Fruit fly (Drosophila melanogaster): ENCODE results near the gene Kmn1.

Kmn1 gene

dm6 chrX:11559728-11560724, 12.2 kb downstream of the Kmn1 start:
- TF ChIP-seq CG5204 (GFP tag; optimal IDR thresholded peaks at IDR 0.05) (no peak), ovo (GFP tag; optimal IDR thresholded peaks at IDR 0.05) (peak; percentile 82), CG1620 (GFP tag; optimal IDR thresholded peaks at IDR 0.05) (peak; percentile 74), CG7045 (GFP tag; optimal IDR thresholded peaks at IDR 0.05) (peak; percentile 88), bab1 (GFP tag; optimal IDR thresholded peaks at IDR 0.05) (peak; percentile 95), Hr96 (GFP tag; optimal IDR thresholded peaks at IDR 0.05) (no peak), toe (GFP tag; optimal IDR thresholded peaks at IDR 0.05) (peak; percentile 75), CG14711 (tag; optimal IDR thresholded peaks at IDR 0.05) (peak; percentile 85), cic (GFP tag; optimal IDR thresholded peaks at IDR 0.05) (peak; percentile 80), Clk (GFP tag; optimal IDR thresholded peaks at IDR 0.05) (peak; percentile 79), CG33017 (tag; optimal IDR thresholded peaks at IDR 0.05) (peak; percentile 91), pad (GFP tag; optimal IDR thresholded peaks at IDR 0.05) (peak; percentile 89), CG7101 (tag; optimal IDR thresholded peaks at IDR 0.05) (peak; percentile 96), Crg-1 (GFP tag; optimal IDR thresholded peaks at IDR 0.05) (peak; percentile 87), cnc (optimal IDR thresholded peaks at IDR 0.05) (no peak), CG11617 (GFP tag; optimal IDR thresholded peaks at IDR 0.05) (peak; percentile 99), kay (GFP tag; ENCODE audit: borderline replicate concordance) (peak; percentile 95), Mnt (GFP tag; optimal IDR thresholded peaks at IDR 0.05) (peak; percentile 66), tj (GFP tag; optimal IDR thresholded peaks at IDR 0.05) (peak; percentile 88), CG12768 (GFP tag; optimal IDR thresholded peaks at IDR 0.05) (peak; percentile 91)

DNA sequence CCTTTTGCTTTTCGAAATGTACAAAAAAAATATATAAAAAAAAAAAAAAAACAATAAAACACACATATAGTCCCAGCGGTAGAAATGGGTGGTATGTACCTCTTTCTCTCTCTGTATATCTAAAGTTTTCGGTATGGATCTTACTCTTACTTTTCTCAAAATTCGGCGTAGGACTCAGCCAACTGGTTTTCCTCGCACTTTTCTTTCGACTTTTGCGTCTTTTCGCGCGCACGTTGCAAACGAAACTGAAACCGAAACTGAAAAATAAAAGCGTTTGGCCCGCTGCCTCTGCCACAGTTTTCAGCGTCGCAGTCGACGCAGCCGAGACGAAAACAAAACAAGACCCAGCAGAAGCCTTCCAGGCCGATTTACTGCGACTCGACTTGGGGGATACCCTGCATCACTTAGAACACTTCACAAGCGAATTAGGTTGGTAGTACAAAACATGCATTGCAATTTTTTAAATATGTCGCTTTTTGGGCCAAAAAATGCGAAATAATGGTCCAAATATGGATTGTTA, 13.8 kb downstream of the Kmn1 start, which contains the start of gene CG1572:
TSS of gene CG1572 (minus strand) at position 266 of the 520 bp plus-strand sequence.
- TF ChIP-seq bab1 (GFP tag; optimal IDR thresholded peaks at IDR 0.05) (peak; percentile 16), cic (GFP tag; optimal IDR thresholded peaks at IDR 0.05) (peak; percentile 37), Mnt (GFP tag; optimal IDR thresholded peaks at IDR 0.05) (peak; percentile 77), tj (GFP tag; optimal IDR thresholded peaks at IDR 0.05) (peak; percentile 42), CG11617 (GFP tag; optimal IDR thresholded peaks at IDR 0.05) (peak; percentile 18), Clk (GFP tag; optimal IDR thresholded peaks at IDR 0.05) (no peak), CG7045 (GFP tag; optimal IDR thresholded peaks at IDR 0.05) (no peak), cnc (optimal IDR thresholded peaks at IDR 0.05) (no peak)

DNA sequence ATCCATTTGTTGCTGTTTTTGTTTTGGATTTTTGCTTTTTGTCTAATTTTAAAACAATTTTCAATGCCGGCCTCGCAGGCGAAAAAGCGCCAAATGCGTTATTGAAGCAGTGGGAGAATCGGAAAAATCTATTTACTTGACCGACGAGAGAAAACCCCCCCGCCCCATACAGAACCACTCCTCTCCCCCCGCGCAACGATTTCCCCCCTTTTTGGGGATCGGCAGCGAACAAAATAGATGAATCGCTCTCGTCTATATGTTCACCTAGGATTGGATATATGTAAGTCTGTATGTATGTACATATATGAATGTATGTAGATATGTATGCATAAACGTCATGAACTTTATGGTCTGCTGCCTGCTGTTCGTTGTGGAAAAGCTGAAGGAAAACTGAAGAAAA, 15.5 kb downstream of the Kmn1 start:
- TF ChIP-seq CG12768 (GFP tag; optimal IDR thresholded peaks at IDR 0.05) (no peak), tj (GFP tag; optimal IDR thresholded peaks at IDR 0.05) (no peak), Mnt (GFP tag; optimal IDR thresholded peaks at IDR 0.05) (no peak), Crg-1 (GFP tag; optimal IDR thresholded peaks at IDR 0.05) (no peak), bab1 (GFP tag; optimal IDR thresholded peaks at IDR 0.05) (no peak), toe (GFP tag; optimal IDR thresholded peaks at IDR 0.05) (no peak), CG11617 (GFP tag; optimal IDR thresholded peaks at IDR 0.05) (no peak), CG7045 (GFP tag; optimal IDR thresholded peaks at IDR 0.05) (no peak), cic (GFP tag; optimal IDR thresholded peaks at IDR 0.05) (no peak), CG5204 (GFP tag; optimal IDR thresholded peaks at IDR 0.05) (no peak), CG7101 (tag; optimal IDR thresholded peaks at IDR 0.05) (no peak)

DNA sequence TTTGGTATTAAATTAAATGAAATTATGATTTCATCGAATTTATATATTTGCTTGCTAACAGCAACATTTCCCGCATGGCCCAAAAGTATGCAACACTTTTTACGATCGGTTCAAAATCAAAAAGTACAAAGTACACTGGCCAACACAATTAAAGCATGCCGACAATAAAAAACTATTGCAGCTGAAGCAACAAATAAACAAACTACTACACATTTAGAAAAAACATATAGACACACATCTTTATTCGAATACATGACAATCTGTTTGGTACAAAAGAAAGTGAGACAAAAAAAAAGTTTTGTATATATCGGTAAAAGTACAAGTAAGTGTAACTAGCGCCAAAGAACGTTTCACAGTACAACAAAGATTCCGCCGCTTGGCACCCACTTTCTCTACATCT, 17.2 kb downstream of the Kmn1 start:
- TF ChIP-seq CG33017 (tag; optimal IDR thresholded peaks at IDR 0.05): peak; percentile 11
- peak; percentile 51 for TF ChIP-seq CG7101 (tag; optimal IDR thresholded peaks at IDR 0.05)
- no peak for TF ChIP-seq ovo (GFP tag; optimal IDR thresholded peaks at IDR 0.05)
- peak; percentile 56 for TF ChIP-seq bab1 (GFP tag; optimal IDR thresholded peaks at IDR 0.05)

dm6 chrX:11550078-11550477, 22.2 kb downstream of the Kmn1 start:
- TF ChIP-seq tj (GFP tag; optimal IDR thresholded peaks at IDR 0.05) (no peak), Clk (GFP tag; optimal IDR thresholded peaks at IDR 0.05) (no peak), bab1 (GFP tag; optimal IDR thresholded peaks at IDR 0.05) (peak; percentile 87), CG7101 (tag; optimal IDR thresholded peaks at IDR 0.05) (peak; percentile 73), CG7045 (GFP tag; optimal IDR thresholded peaks at IDR 0.05) (no peak), CG11617 (GFP tag; optimal IDR thresholded peaks at IDR 0.05) (peak; percentile 46), CG33017 (tag; optimal IDR thresholded peaks at IDR 0.05) (no peak)

DNA sequence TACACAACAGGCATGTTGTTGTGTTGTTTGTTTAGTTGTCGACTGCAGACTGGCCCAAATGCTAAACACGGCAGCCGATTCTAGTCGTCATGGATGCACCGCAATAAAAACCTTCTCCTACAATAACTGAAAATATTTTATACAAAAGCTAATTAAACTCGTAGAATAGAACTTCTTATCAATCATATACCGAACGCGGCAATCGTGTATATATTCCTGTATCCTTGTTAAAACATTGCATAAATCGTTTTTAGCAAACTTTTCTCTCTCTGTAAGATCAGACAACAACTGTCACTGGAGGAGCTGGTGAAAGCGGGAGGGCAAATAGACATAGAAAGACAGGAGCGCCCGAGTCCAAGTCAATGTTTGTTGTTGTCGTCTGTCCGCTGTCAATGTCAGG, 23.5 kb downstream of the Kmn1 start:
- TF ChIP-seq CG33017 (tag; optimal IDR thresholded peaks at IDR 0.05) (no peak), cic (GFP tag; optimal IDR thresholded peaks at IDR 0.05) (no peak)

dm6 chrX:11546941-11547340, 25.3 kb downstream of the Kmn1 start:
- TF ChIP-seq cic (GFP tag; optimal IDR thresholded peaks at IDR 0.05) (no peak), CG12768 (GFP tag; optimal IDR thresholded peaks at IDR 0.05) (no peak), pad (GFP tag; optimal IDR thresholded peaks at IDR 0.05) (no peak), CG11617 (GFP tag; optimal IDR thresholded peaks at IDR 0.05) (no peak), Mnt (GFP tag; optimal IDR thresholded peaks at IDR 0.05) (no peak), ovo (GFP tag; optimal IDR thresholded peaks at IDR 0.05) (no peak), CG7045 (GFP tag; optimal IDR thresholded peaks at IDR 0.05) (no peak)
